Worm (Caenorhabditis elegans) whole organism, early embryonic: ENCODE measurements around the gene C32B5.18.

ENCODE experiments used
- F13C5.2 ChIP-seq: sonication (generic microtip); optimal IDR thresholded peaks from 2 replicates; lab custom pipeline; 2017; ENCODE audit warnings: mild to moderate bottlenecking, missing genetic modification characterization, inconsistent platforms, missing compliant biosample characterization
- aly-1 ChIP-seq: sonication (generic microtip); optimal IDR thresholded peaks from 2 replicates; lab custom pipeline; 2016; ENCODE audit warnings: missing genetic modification characterization, missing compliant biosample characterization
- ama-1 ChIP-seq: fragments of 150-350 bp; optimal IDR thresholded peaks from 2 replicates; lab custom pipeline; 2014
- ceh-36 ChIP-seq: sonication (generic microtip); optimal IDR thresholded peaks from 2 replicates; lab custom pipeline; 2016; ENCODE audit warnings: missing genetic modification characterization, inconsistent platforms, missing compliant biosample characterization
- flt-1 ChIP-seq: fragments of 200-800 bp; sonication (Bioruptor generic); IDR thresholded peaks from 2 replicates; pipeline ENCODE4 v1.3.6; 2022; ENCODE audit warnings: missing genetic modification characterization, missing compliant biosample characterization
- hnd-1 ChIP-seq: sonication (generic microtip); optimal IDR thresholded peaks from 2 replicates; lab custom pipeline; 2016; ENCODE audit warnings: missing genetic modification characterization, missing compliant biosample characterization
- tbx-37 ChIP-seq: fragments of 200-800 bp; sonication (Bioruptor generic); conservative IDR thresholded peaks from 2 replicates; pipeline ENCODE4 v1.3.6; 2022; ENCODE audit warnings: missing genetic modification reagents, missing genetic modification characterization, missing compliant biosample characterization

- TF ChIP-seq ama-1 (lab: Kevin White, UChicago): no peak
- TF ChIP-seq ceh-36 (tag; lab: Kevin White, UChicago): no peak
- TF ChIP-seq tbx-37 (GFP tag; lab: Robert Waterston, UW): no peak
- TF ChIP-seq aly-1 (tag; lab: Kevin White, UChicago): no peak
- no peak for TF ChIP-seq F13C5.2 (tag; lab: Kevin White, UChicago)
- no peak for TF ChIP-seq flt-1
- TF ChIP-seq hnd-1 (tag; lab: Kevin White, UChicago): no peak
Measured at ce11 chrII:911680-912079, 48.6 kb upstream of the C32B5.18 start, which contains the start of gene fbxc-31.
